Worm (Caenorhabditis elegans) whole organism, dauer: Measurements from ENCODE around the gene glo-1.

ENCODE experiments used
- unc-62 ChIP-seq: sonication (generic microtip); optimal IDR thresholded peaks from 2 replicates; lab custom pipeline; 2017; ENCODE audit warnings: missing biosample characterization, missing genetic modification reagents, missing genetic modification characterization

The glo-1 gene

DNA sequence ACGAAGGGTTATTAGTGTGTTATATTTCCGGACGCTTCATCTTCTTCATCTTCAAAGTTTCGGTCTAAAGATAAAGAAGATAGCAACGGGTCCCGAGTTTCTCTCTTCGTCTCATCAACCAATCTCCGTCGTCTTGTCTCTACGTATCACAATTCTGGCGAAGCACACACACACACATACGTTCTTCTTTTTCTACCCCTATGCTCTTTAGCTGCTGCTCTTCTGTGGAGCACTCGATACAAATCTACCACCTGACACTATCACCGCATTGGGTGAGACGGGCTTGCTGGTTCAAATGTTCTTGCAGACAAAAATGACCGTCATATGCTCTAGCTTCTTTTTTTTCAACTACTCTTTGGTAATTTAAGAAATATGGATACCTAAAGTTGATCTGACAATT is 49.6 kb downstream of the glo-1 start:
- no peak for TF ChIP-seq unc-62

ce11 chrX:9831215-9831614 is 50.8 kb downstream of the glo-1 start, which contains the start of gene rrc-1:
Gene rrc-1 (minus strand): TSS chrX:9831288.
- no peak for TF ChIP-seq unc-62
